Worm (Caenorhabditis elegans): ENCODE measurements around the gene str-159.

DNA sequence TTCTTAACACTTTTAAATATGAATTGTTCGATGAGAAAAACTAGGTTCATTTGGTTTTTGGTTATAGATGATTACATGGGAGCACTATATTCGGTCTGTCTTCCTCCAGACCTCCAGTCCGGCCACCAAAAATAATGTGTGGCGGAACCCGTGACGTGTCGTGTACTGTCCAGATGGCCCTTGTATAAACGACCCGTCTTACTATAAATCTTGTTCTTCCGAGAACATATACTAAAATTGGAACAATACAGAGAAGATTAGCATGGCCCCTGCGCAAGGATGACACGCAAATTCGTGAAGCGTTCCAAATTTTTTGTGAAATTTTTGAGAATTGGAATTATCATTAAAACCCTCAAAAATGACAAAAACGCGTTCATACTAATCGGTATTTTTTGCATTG lies 42.5 kb upstream of the str-159 start:
- no peak for TF ChIP-seq dao-5 (tag; optimal IDR thresholded peaks at IDR 0.05)
- TF ChIP-seq him-1 (tag; optimal IDR thresholded peaks at IDR 0.05): no peak
- TF ChIP-seq W03F9.2 (tag; optimal IDR thresholded peaks at IDR 0.05): no peak
